Worm (Caenorhabditis elegans): Measurements from ENCODE around the gene C08F8.15.
A peak's percentile ranks its signal among the peaks of the same experiment; 100 is the strongest.
"Not testable (repeated sequence)": the region's sequence is repeated elsewhere in the genome, so short reads cannot be mapped to it uniquely, and the experiment has no call there.

C08F8.15 gene

DNA sequence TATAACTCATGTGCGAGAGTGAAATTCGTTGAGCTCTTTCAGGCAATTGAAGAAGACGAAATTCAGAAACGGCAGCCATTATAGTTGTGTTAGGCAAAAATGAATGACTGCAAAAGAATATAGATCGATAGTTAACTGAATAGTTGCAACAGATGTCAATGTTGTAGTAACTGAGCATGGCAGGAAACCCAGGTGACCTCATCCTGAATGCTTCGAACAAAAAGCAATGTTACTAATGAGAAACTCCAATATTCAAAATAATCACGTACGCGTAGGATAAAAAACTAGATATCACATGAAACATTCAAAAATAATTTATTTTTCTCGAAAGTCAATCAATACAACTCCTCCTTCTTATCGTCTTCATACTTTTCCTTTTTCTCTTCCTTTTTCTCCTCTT is 1.8 kb upstream of the C08F8.15 start, which contains the start of gene fbxb-9:
Gene fbxb-9 (minus strand): TSS at position 101 of the 400 bp plus-strand sequence.
- TF ChIP-seq C34F6.9 (tag; optimal IDR thresholded peaks at IDR 0.05) (no peak), ztf-4 (tag; optimal IDR thresholded peaks at IDR 0.05) (no peak), elt-3 (tag; optimal IDR thresholded peaks at IDR 0.05) (no peak), nhr-25 (tag; optimal IDR thresholded peaks at IDR 0.05) (no peak), nhr-12 (tag; optimal IDR thresholded peaks at IDR 0.05) (no peak), elt-1 (tag; optimal IDR thresholded peaks at IDR 0.05) (no peak), skn-1 (tag; optimal IDR thresholded peaks at IDR 0.05) (no peak), aly-2 (tag; optimal IDR thresholded peaks at IDR 0.05) (no peak), nhr-21 (tag; optimal IDR thresholded peaks at IDR 0.05) (no peak), Y55F3AM.14 (GFP tag; optimal IDR thresholded peaks at IDR 0.05) (no peak), lsy-2 (tag; optimal IDR thresholded peaks at IDR 0.05) (no peak), mab-5 (tag; optimal IDR thresholded peaks at IDR 0.05) (no peak)

DNA sequence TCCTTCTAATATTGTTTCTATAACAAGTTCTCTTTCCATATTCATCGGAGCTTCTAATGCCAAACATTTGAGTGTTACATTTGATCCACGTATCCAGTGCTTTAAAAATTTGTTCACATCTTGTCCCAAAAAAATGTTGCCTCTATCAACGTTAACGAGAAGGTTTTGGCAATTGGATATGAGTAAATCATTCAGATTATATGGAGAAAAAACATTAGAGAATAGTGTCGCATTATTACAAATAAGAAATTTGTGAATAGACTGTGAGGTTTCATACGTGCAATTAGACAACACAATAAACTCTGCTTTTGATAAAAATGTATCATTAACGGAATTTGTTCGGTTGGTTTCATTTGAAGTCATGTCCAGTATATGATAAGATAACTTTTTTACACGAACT is 721 bp downstream of the C08F8.15 start, which contains the start of gene mboa-4:
Gene mboa-4 (minus strand): TSS at position 101 of the 400 bp plus-strand sequence.
- no peak for TF ChIP-seq aly-2 (tag; optimal IDR thresholded peaks at IDR 0.05)
- TF ChIP-seq sma-9 (GFP tag; optimal IDR thresholded peaks at IDR 0.05), result no peak
- TF ChIP-seq sma-9 (tag; optimal IDR thresholded peaks at IDR 0.05), result no peak
- no peak for TF ChIP-seq unc-55 (GFP tag; optimal IDR thresholded peaks at IDR 0.05)
- TF ChIP-seq sma-3 (GFP tag; optimal IDR thresholded peaks at IDR 0.05), result no peak
- no peak for TF ChIP-seq lin-11 (tag; optimal IDR thresholded peaks at IDR 0.05)
- no peak for TF ChIP-seq lin-13 (GFP tag; optimal IDR thresholded peaks at IDR 0.05)
- TF ChIP-seq gmeb-1 (tag; optimal IDR thresholded peaks at IDR 0.05), result no peak
- no peak for TF ChIP-seq nhr-10 (tag; optimal IDR thresholded peaks at IDR 0.05)

DNA sequence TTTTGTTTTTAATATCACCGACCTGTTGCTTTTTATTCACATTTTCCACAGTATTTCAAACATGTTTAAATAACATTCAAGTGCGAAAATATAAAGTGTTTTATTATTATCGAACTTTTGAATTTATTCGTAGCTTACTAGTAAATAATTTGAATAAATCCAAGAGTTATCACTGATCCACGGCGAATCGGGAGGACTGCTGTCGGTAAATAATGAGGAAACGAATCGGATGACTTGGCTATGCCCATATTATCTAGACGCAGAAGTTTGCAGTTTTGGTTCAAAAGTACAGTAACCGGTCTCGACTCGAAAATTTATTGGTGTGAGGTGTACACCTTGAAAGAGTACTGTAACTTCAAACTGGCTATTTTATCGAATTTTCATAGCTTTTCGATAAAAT is 4.1 kb downstream of the C08F8.15 start:
- no peak for TF ChIP-seq mab-5 (tag; optimal IDR thresholded peaks at IDR 0.05)

DNA sequence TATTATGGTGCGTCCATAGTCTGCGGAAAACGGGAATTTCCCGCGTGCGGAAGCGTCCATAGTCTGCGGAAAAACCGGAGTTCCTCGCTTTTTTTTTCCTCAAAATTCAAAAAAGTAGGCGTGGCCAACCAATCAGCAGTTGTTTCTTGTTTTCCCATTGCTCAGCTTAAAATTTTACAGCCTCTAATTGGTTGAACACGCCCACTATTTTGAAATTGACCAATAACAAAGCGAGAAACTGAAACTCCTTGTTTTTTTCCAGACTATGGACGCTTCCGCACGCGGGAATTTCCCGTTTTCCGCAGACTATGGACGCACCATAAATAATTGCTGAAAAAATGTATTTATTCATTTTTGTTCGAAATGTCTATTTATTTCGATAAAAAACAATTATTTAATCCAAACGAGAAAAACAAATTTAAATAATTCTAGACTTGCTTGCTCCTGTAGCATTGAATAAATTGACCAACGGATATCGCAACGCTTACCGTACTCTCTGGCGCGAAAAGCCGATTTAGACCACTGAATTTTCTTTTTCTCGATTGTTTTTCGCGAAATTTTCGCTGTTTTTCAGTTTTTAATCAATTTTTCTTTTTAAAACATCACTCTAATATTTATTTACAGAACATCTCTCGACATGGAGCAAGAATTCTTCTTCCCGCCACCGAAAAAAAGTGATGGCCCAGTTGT is 6.0 kb downstream of the C08F8.15 start, which contains the start of gene C08F8.3:
Gene C08F8.3 (plus strand): TSS at position 620 of the 690 bp plus-strand sequence.
- not testable (repeated sequence) for TF ChIP-seq nhr-21, ztf-4, sem-4 (tag; optimal IDR thresholded peaks at IDR 0.05)

DNA sequence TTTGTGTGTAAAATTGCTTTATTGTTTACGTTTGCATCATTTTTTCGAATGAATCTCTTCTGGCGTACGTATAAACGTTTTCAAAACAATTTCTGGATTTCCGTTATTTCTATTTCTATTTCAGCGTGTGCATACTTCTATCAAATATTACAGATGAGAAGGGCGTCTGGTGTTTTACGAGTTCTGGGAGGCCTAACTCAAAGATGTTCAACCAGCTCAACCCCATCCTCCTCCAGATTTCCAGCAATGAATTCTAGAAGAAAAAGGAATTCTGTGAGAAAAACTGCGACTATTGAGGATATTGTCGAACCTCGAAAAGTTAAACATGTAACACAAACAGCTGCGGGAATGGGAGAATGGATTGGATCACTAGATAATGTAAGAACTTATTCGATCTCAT is 9.8 kb downstream of the C08F8.15 start, which contains the start of gene C08F8.2:
Gene C08F8.2 (plus strand): TSS at position 154 of the 400 bp plus-strand sequence.
- TF ChIP-seq fos-1 (tag; optimal IDR thresholded peaks at IDR 0.05) (no peak), ama-1 (optimal IDR thresholded peaks at IDR 0.05) (peak; percentile 1), sma-3 (GFP tag; optimal IDR thresholded peaks at IDR 0.05) (no peak), lsy-2 (tag; optimal IDR thresholded peaks at IDR 0.05) (peak in 1 of 2 experiments; percentile 37), dmd-4 (tag; optimal IDR thresholded peaks at IDR 0.05) (no peak), C34F6.9 (tag; optimal IDR thresholded peaks at IDR 0.05) (no peak), ceh-82 (tag; optimal IDR thresholded peaks at IDR 0.05) (no peak), ZK546.5 (tag; optimal IDR thresholded peaks at IDR 0.05) (no peak), snpc-4 (tag; optimal IDR thresholded peaks at IDR 0.05) (no peak), zag-1 (tag; optimal IDR thresholded peaks at IDR 0.05) (no peak), R02D3.7 (tag; optimal IDR thresholded peaks at IDR 0.05) (no peak), nhr-21 (tag; optimal IDR thresholded peaks at IDR 0.05) (no peak)

DNA sequence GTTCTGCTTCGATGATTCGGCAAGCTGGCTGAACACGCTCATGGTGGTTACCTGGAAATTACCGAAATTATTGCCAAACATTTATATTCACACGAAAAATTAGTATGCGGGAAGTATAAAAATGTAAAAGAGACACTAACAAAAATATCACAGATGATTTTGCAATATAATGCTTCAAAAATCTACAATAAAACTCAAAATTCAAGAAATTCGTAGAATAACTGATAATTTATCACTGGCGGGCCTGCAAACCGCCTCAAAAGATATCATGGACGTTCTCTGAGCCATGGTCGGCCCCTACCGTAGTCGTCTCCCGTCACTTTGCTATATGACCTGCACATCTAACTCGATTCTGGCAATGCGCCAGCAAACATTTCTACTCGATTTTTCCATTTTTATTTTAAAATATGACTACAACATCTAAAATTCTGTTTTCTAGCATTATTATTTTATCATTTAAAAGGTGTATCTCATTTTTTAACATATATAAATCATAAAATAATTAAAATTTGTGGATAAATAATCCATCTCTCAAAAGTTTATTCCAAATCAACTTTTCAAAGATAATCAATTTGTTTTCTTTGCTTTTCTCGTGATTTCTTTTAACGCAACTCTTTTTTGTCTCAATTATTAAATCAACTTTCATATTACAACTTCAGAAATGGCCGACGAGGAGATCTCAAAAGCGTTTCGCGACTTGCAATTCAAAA is 11.0 kb downstream of the C08F8.15 start, which contains the start of the genes F01G4.6 and pfd-1:
Gene F01G4.6 (minus strand): TSS at position 51 of the 710 bp plus-strand sequence.
Gene pfd-1 (plus strand): TSS at position 660 of the 710 bp plus-strand sequence.
- TF ChIP-seq elt-1 (tag; optimal IDR thresholded peaks at IDR 0.05) (no peak), ama-1 (optimal IDR thresholded peaks at IDR 0.05) (peak; percentile 36), lsy-2 (tag; optimal IDR thresholded peaks at IDR 0.05) (peak; percentile 97 to 99), sma-3 (GFP tag; optimal IDR thresholded peaks at IDR 0.05) (peak; percentile 96), ZK546.5 (tag; optimal IDR thresholded peaks at IDR 0.05) (peak; percentile 98), skn-1 (tag; optimal IDR thresholded peaks at IDR 0.05) (peak; percentile 62), lin-13 (GFP tag; optimal IDR thresholded peaks at IDR 0.05) (peak; percentile 96), fos-1 (tag; optimal IDR thresholded peaks at IDR 0.05) (peak; percentile 81), lin-11 (tag; optimal IDR thresholded peaks at IDR 0.05) (peak; percentile 95), unc-62 (GFP tag; optimal IDR thresholded peaks at IDR 0.05) (no peak), gmeb-1 (tag; optimal IDR thresholded peaks at IDR 0.05) (peak; percentile 91), mdl-1 (tag; optimal IDR thresholded peaks at IDR 0.05) (peak; percentile 50 to 65), snpc-4 (tag; optimal IDR thresholded peaks at IDR 0.05) (peak; percentile 72), ceh-82 (tag; optimal IDR thresholded peaks at IDR 0.05) (peak; percentile 80), alr-1 (tag; optimal IDR thresholded peaks at IDR 0.05) (no peak), crh-2 (tag; optimal IDR thresholded peaks at IDR 0.05) (peak; percentile 97), sem-4 (tag; optimal IDR thresholded peaks at IDR 0.05) (peak; percentile 92), nhr-10 (tag; optimal IDR thresholded peaks at IDR 0.05) (peak; percentile 69), nhr-11 (tag; optimal IDR thresholded peaks at IDR 0.05) (no peak), unc-55 (GFP tag; optimal IDR thresholded peaks at IDR 0.05) (peak; percentile 98), unc-39 (tag; optimal IDR thresholded peaks at IDR 0.05) (no peak), nhr-6 (tag; optimal IDR thresholded peaks at IDR 0.05) (peak; percentile 92), nhr-129 (tag; optimal IDR thresholded peaks at IDR 0.05) (peak; percentile 91), sma-9 (GFP tag; optimal IDR thresholded peaks at IDR 0.05) (peak; percentile 95), sma-9 (tag; optimal IDR thresholded peaks at IDR 0.05) (no peak), C34F6.9 (tag; optimal IDR thresholded peaks at IDR 0.05) (peak; percentile 93), mbf-1 (tag; optimal IDR thresholded peaks at IDR 0.05) (no peak), nhr-21 (tag; optimal IDR thresholded peaks at IDR 0.05) (peak; percentile 92)
